Worm (Caenorhabditis elegans): ENCODE data around the gene C24A3.4.

The C24A3.4 gene

DNA sequence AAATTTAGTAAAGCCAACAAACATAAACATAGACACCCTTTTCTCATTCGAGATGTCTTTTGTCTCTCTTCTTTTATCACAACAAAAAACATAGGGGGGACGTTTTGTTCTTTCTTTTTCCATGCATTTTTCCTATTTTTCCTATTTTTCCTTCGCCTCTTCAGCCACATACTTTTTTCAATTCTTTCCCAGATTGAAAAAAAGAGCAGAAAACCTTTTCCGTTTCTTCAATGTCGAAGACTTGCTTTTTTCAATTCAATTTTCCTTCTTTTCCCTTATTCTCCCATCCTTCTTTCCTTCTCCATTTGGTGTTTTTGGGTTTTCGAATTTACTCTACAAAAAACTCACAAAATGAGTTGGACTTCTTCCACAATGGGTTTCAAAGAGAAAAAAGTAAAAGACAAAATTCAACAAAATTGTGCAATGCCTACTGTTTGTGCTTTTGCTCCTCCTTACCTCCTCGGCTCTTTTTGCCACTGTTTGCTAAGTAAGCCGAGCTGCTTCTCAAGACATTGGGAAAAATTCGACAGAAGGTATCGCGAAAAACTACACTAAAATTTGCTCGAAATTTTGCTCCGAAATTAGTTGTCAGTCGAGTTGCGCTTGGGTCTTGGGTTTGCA is 4.4 kb downstream of the C24A3.4 start:
- TF ChIP-seq D1046.2 (GFP tag; IDR thresholded peaks at IDR 0.05) (no peak), dve-1 (tag; optimal IDR thresholded peaks at IDR 0.05; ENCODE audit: insufficient read depth) (peak; percentile 14), F37D6.2 (tag; optimal IDR thresholded peaks at IDR 0.05) (no peak), fkh-10 (GFP tag; optimal IDR thresholded peaks at IDR 0.05) (peak; percentile 75), pqm-1 (tag; optimal IDR thresholded peaks at IDR 0.05) (no peak), unc-62 (GFP tag; optimal IDR thresholded peaks at IDR 0.05 in 1 of 2) (peak in 1 of 2 experiments; percentile 91), unc-62 (tag; optimal IDR thresholded peaks at IDR 0.05) (no peak), snpc-1.2 (GFP tag; IDR thresholded peaks at IDR 0.05) (no peak), ces-1 (GFP tag; optimal IDR thresholded peaks at IDR 0.05) (no peak), mxl-3 (GFP tag; optimal IDR thresholded peaks at IDR 0.05) (no peak), sdz-12 (GFP tag; optimal IDR thresholded peaks at IDR 0.05) (no peak), ceh-82 (tag; optimal IDR thresholded peaks at IDR 0.05) (no peak), madf-9 (GFP tag; conservative IDR thresholded peaks at IDR 0.05) (no peak)

DNA sequence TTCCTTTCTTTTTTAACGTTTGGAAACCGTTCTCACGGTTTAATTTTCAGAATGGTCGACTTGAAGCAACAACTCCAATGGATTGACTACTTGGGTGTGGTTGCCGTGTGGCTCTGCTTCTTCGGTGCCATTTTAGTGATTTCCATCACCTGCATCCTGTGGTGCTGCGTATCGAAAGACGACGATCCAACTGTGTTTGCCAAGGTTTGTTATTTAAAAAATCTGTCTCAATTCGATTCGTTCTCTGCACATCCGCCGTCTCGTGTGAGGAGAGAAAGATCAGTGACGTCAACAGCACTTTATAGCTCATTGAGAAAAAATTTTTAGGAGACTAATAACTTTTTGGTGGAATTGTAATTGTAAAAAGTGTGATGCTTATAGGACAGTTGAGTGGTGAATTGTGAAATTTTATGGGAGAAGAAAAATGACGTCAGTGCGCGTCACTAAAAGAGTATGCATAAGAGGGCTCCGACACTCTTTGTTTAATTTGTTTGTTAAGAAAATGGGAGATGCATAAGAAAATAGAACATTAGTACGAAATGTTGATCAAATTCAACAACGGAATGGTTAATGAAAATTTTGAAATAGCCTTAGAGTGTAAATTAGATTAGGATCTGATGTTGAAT is 5.4 kb downstream of the C24A3.4 start, which contains the start of gene C24A3.2:
C24A3.2 (plus strand) TSS at position 51 of the 626 bp plus-strand sequence.
- TF ChIP-seq aha-1 (tag) (peak; percentile 92), lsy-2 (tag; optimal IDR thresholded peaks at IDR 0.05) (peak in 1 of 2 experiments; percentile 39), lin-39 (tag; optimal IDR thresholded peaks at IDR 0.05) (no peak)

ce11 chrX:8998809-8999208 is 6.6 kb downstream of the C24A3.4 start, which contains the start of gene C24A3.1:
TSS of gene C24A3.1 (plus strand) at chrX:8999071.
- TF ChIP-seq aha-1 (tag), result peak; percentile 94
- no peak for TF ChIP-seq nhr-11 (tag; optimal IDR thresholded peaks at IDR 0.05)
- no peak for TF ChIP-seq mdl-1 (tag; optimal IDR thresholded peaks at IDR 0.05)
- no peak for TF ChIP-seq F10B5.3 (tag; optimal IDR thresholded peaks at IDR 0.05)

DNA sequence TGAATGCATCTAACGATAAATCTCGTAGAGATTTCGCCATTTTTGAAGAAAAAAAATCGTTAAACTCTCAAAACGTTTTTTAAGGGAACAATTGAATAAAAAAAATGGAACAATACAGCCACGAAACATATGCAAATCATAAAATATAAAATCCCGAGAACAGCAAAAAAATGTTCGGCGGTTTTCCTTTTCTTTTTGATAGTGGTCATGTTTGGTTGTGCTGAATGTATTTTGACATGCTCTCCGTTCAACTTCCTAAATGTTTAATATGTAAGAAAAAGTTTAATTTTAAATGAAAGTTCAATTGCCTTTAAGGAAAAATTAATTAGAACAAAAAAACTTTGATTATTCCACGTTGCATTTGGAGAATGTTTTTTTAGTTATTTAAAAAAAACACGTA is 18.2 kb downstream of the C24A3.4 start, which contains the start of gene C24A3.9:
C24A3.9 (minus strand) TSS at position 101 of the 400 bp plus-strand sequence.
- TF ChIP-seq tra-1 (GFP tag; IDR thresholded peaks at IDR 0.05) (no peak), nhr-41 (GFP tag; IDR thresholded peaks at IDR 0.05) (no peak), php-3 (GFP tag; IDR thresholded peaks at IDR 0.05) (no peak), egl-43 (GFP tag; IDR thresholded peaks at IDR 0.05) (no peak), daf-16 (GFP tag; optimal IDR thresholded peaks at IDR 0.05) (no peak), daf-16 (tag; optimal IDR thresholded peaks at IDR 0.05) (no peak), dpl-1 (GFP tag; optimal IDR thresholded peaks at IDR 0.05) (no peak), ama-1 (optimal IDR thresholded peaks at IDR 0.05) (no peak), ZK337.2 (GFP tag; IDR thresholded peaks at IDR 0.05) (no peak), ztf-7 (tag; optimal IDR thresholded peaks at IDR 0.05) (no peak), nhr-25 (tag; optimal IDR thresholded peaks at IDR 0.05; ENCODE audit: borderline replicate concordance, insufficient read depth) (no peak), spr-3 (GFP tag; optimal IDR thresholded peaks at IDR 0.05) (no peak), unc-62 (GFP tag; optimal IDR thresholded peaks at IDR 0.05 in 1 of 2) (no peak), unc-62 (tag; optimal IDR thresholded peaks at IDR 0.05) (no peak), attf-4 (tag; optimal IDR thresholded peaks at IDR 0.05) (no peak), Y48G9A.11 (GFP tag; IDR thresholded peaks at IDR 0.05) (no peak), ctbp-1 (GFP tag; IDR thresholded peaks at IDR 0.05) (no peak), ceh-20 (GFP tag; IDR thresholded peaks at IDR 0.05) (no peak), saeg-2 (GFP tag; IDR thresholded peaks at IDR 0.05) (no peak), snpc-4 (tag; optimal IDR thresholded peaks at IDR 0.05) (no peak)
